Worm (Caenorhabditis elegans) whole organism, late embryonic: Measurements from ENCODE around the gene K11H12.11.

Experiments
- C08G9.2 ChIP-seq: sonication (generic microtip); optimal IDR thresholded peaks from 2 replicates; lab custom pipeline; 2016; ENCODE audit warnings: mild to moderate bottlenecking, missing genetic modification characterization, moderate library complexity, missing compliant biosample characterization
- C38D4.7 ChIP-seq: fragments of 200-800 bp; sonication (Bioruptor generic); optimal IDR thresholded peaks from 2 replicates; lab custom pipeline; 2018; ENCODE audit warnings: mild to moderate bottlenecking, missing genetic modification characterization, moderate library complexity, missing compliant biosample characterization
- F13H6.1 ChIP-seq: sonication (generic microtip); optimal IDR thresholded peaks from 2 replicates; lab custom pipeline; 2016; ENCODE audit warnings: missing genetic modification characterization, missing compliant biosample characterization
- K02D7.2 ChIP-seq: sonication (generic microtip); optimal IDR thresholded peaks from 2 replicates; lab custom pipeline; 2017; ENCODE audit warnings: mild to moderate bottlenecking, missing genetic modification characterization, missing compliant biosample characterization
- K09A11.1 ChIP-seq: sonication (generic microtip); optimal IDR thresholded peaks from 2 replicates; lab custom pipeline; 2017; ENCODE audit warnings: antibody characterized with exemption, mild to moderate bottlenecking, missing genetic modification characterization, missing compliant biosample characterization; ENCODE audit not compliant: insufficient read depth
- Y22D7AL.16 ChIP-seq: sonication (generic microtip); optimal IDR thresholded peaks from 2 replicates; lab custom pipeline; 2016; ENCODE audit warnings: missing genetic modification characterization, missing compliant biosample characterization
- ama-1 ChIP-seq: fragments of 150-350 bp; optimal IDR thresholded peaks from 2 replicates; lab custom pipeline; 2014
- ceh-14 ChIP-seq: sonication (generic microtip); optimal IDR thresholded peaks from 2 replicates; lab custom pipeline; 2016; ENCODE audit warnings: missing genotype, missing genetic modification characterization, missing compliant biosample characterization
- ceh-22 ChIP-seq: sonication (generic microtip); optimal IDR thresholded peaks from 2 replicates; lab custom pipeline; 2017; ENCODE audit warnings: missing biosample characterization, missing genetic modification characterization
- ceh-30 ChIP-seq: fragments of 150-350 bp; optimal IDR thresholded peaks from 2 replicates; lab custom pipeline; 2014; ENCODE audit warnings: missing biosample characterization, missing genetic modification characterization
- ceh-45 ChIP-seq: fragments of 200-800 bp; sonication (Bioruptor generic); IDR thresholded peaks from 2 replicates; pipeline ENCODE4 v1.3.6; 2022; ENCODE audit warnings: missing genetic modification reagents, missing genetic modification characterization, missing compliant biosample characterization
- ceh-6 ChIP-seq: fragments of 200-800 bp; sonication (Bioruptor generic); optimal IDR thresholded peaks from 2 replicates; lab custom pipeline; 2018; ENCODE audit warnings: mild to moderate bottlenecking, missing genetic modification characterization, missing compliant biosample characterization
- dve-1 ChIP-seq: sonication (generic microtip); optimal IDR thresholded peaks from 2 replicates; lab custom pipeline; 2017; ENCODE audit warnings: antibody characterized with exemption, mild to moderate bottlenecking, missing genetic modification characterization, missing compliant biosample characterization
- elt-2 ChIP-seq: sonication (generic microtip); optimal IDR thresholded peaks from 2 replicates; lab custom pipeline; 2016; ENCODE audit warnings: missing genetic modification reagents, missing genetic modification characterization, missing compliant biosample characterization
- elt-4 ChIP-seq: sonication (generic microtip); optimal IDR thresholded peaks from 2 replicates; lab custom pipeline; 2016; ENCODE audit warnings: missing genetic modification characterization, missing compliant biosample characterization
- ets-4 ChIP-seq: sonication (generic microtip); optimal IDR thresholded peaks from 2 replicates; lab custom pipeline; 2016; ENCODE audit warnings: missing genetic modification characterization, missing compliant biosample characterization
- fax-1 ChIP-seq: sonication (generic microtip); optimal IDR thresholded peaks from 2 replicates; lab custom pipeline; 2016; ENCODE audit warnings: missing genotype, missing genetic modification characterization, missing compliant biosample characterization
- fkh-10 ChIP-seq: fragments of 150-350 bp; optimal IDR thresholded peaks from 2 replicates; lab custom pipeline; 2014; ENCODE audit warnings: missing biosample characterization, missing genetic modification reagents, missing genetic modification characterization
- fkh-6 ChIP-seq: sonication (generic microtip); optimal IDR thresholded peaks from 2 replicates; lab custom pipeline; 2016; ENCODE audit warnings: missing genetic modification characterization, missing compliant biosample characterization
- gmeb-2 ChIP-seq: sonication (generic microtip); optimal IDR thresholded peaks from 2 replicates; lab custom pipeline; 2016; ENCODE audit warnings: missing genetic modification characterization, inconsistent platforms, missing compliant biosample characterization
- hlh-13 ChIP-seq: fragments of 200-800 bp; sonication (Bioruptor generic); optimal IDR thresholded peaks from 2 replicates; lab custom pipeline; 2018; ENCODE audit warnings: mild to moderate bottlenecking, missing genetic modification characterization, missing compliant biosample characterization
- hlh-15 ChIP-seq: sonication (generic microtip); optimal IDR thresholded peaks from 2 replicates; lab custom pipeline; 2016; ENCODE audit warnings: missing genetic modification characterization, missing compliant biosample characterization
- hlh-30 ChIP-seq: sonication (generic microtip); optimal IDR thresholded peaks from 2 replicates; lab custom pipeline; 2017; ENCODE audit warnings: antibody characterized with exemption, missing genetic modification characterization, missing compliant biosample characterization; ENCODE audit not compliant: insufficient read depth
- hlh-6 ChIP-seq: sonication (generic microtip); optimal IDR thresholded peaks from 2 replicates; lab custom pipeline; 2016; ENCODE audit warnings: missing genotype, missing genetic modification characterization, missing compliant biosample characterization
- hlh-8 ChIP-seq: sonication (generic microtip); optimal IDR thresholded peaks from 2 replicates; lab custom pipeline; 2016; ENCODE audit warnings: missing genotype, missing genetic modification characterization, missing compliant biosample characterization
- lim-6 ChIP-seq: sonication (generic microtip); optimal IDR thresholded peaks from 2 replicates; lab custom pipeline; 2016; ENCODE audit warnings: missing genetic modification characterization, missing compliant biosample characterization
- madf-2 ChIP-seq: sonication (generic microtip); optimal IDR thresholded peaks from 2 replicates; lab custom pipeline; 2017; ENCODE audit warnings: missing genetic modification characterization, missing compliant biosample characterization
- mec-3 ChIP-seq: sonication (generic microtip); optimal IDR thresholded peaks from 2 replicates; lab custom pipeline; 2016; ENCODE audit warnings: borderline replicate concordance, missing genetic modification characterization, missing compliant biosample characterization
- nfya-1 ChIP-seq: sonication (generic microtip); optimal IDR thresholded peaks from 2 replicates; lab custom pipeline; 2017; ENCODE audit warnings: missing genetic modification characterization, mild to moderate bottlenecking, missing compliant biosample characterization, antibody characterized with exemption, moderate library complexity
- nhr-232 ChIP-seq: sonication (generic microtip); optimal IDR thresholded peaks from 2 replicates; lab custom pipeline; 2016; ENCODE audit warnings: missing genetic modification characterization, missing compliant biosample characterization
- npax-4 ChIP-seq: sonication (generic microtip); optimal IDR thresholded peaks from 2 replicates; lab custom pipeline; 2016; ENCODE audit warnings: missing genetic modification characterization, missing compliant biosample characterization
- odd-2 ChIP-seq: sonication (generic microtip); optimal IDR thresholded peaks from 2 replicates; lab custom pipeline; 2017; ENCODE audit warnings: antibody characterized with exemption, mild to moderate bottlenecking, missing genetic modification characterization, missing compliant biosample characterization
- pag-3 ChIP-seq: sonication (generic microtip); optimal IDR thresholded peaks from 2 replicates; lab custom pipeline; 2016; ENCODE audit warnings: missing compliant biosample characterization, missing genetic modification characterization, borderline replicate concordance
- pat-9 ChIP-seq: fragments of 200-800 bp; sonication (Bioruptor generic); optimal IDR thresholded peaks from 2 replicates; lab custom pipeline; 2018; ENCODE audit warnings: mild to moderate bottlenecking, missing genetic modification characterization, moderate library complexity, missing compliant biosample characterization
- pax-1 ChIP-seq: fragments of 150-350 bp; optimal IDR thresholded peaks from 2 replicates; lab custom pipeline; 2014; ENCODE audit warnings: missing biosample characterization, missing genetic modification characterization
- pha-2 ChIP-seq: sonication (generic microtip); optimal IDR thresholded peaks from 2 replicates; lab custom pipeline; 2017; ENCODE audit warnings: mild to moderate bottlenecking, missing genetic modification characterization, missing compliant biosample characterization
- pha-4 ChIP-seq: fragments of 150-350 bp; optimal IDR thresholded peaks from 2 replicates; lab custom pipeline; 2018; ENCODE audit warnings: missing biosample characterization, missing genetic modification reagents, missing genetic modification characterization
- pqm-1 ChIP-seq: sonication (generic microtip); optimal IDR thresholded peaks from 2 replicates; lab custom pipeline; 2016; ENCODE audit warnings: missing genetic modification characterization, missing compliant biosample characterization
- pros-1 ChIP-seq: fragments of 150-350 bp; optimal IDR thresholded peaks from 2 replicates; lab custom pipeline; 2014; ENCODE audit warnings: missing biosample characterization, missing genetic modification reagents, missing genetic modification characterization
- sdc-2 ChIP-seq: sonication (generic microtip); optimal IDR thresholded peaks from 2 replicates; lab custom pipeline; 2016; ENCODE audit warnings: missing genotype, missing genetic modification characterization, missing compliant biosample characterization
- sox-2 ChIP-seq: fragments of 200-800 bp; sonication (Bioruptor generic); IDR thresholded peaks from 2 replicates; pipeline ENCODE4 v1.3.6; 2022; ENCODE audit warnings: missing genetic modification reagents, missing genetic modification characterization, missing compliant biosample characterization
- sox-4 ChIP-seq: sonication (generic microtip); optimal IDR thresholded peaks from 2 replicates; lab custom pipeline; 2017; ENCODE audit warnings: mild to moderate bottlenecking, missing genetic modification characterization, inconsistent platforms, missing compliant biosample characterization
- syd-9 ChIP-seq: sonication (generic microtip); optimal IDR thresholded peaks from 2 replicates; lab custom pipeline; 2016; ENCODE audit warnings: mild to moderate bottlenecking, missing genetic modification characterization, moderate library complexity, missing compliant biosample characterization
- tbx-7 ChIP-seq: sonication (generic microtip); optimal IDR thresholded peaks from 2 replicates; lab custom pipeline; 2016; ENCODE audit warnings: missing genotype, missing genetic modification characterization, missing compliant biosample characterization
- unc-3 ChIP-seq, 2 experiments: fragments of 200-800 bp in 1 of 2; sonication (Bioruptor generic) in 1 of 2; sonication (generic microtip) in 1 of 2; conservative IDR thresholded peaks in 1 of 2; optimal IDR thresholded peaks in 1 of 2; 2 replicates each; pipeline versions ENCODE4 v1.3.6 to Lab custom; 2016 to 2022; ENCODE audit warnings: missing compliant biosample characterization in 2 of 2, missing genetic modification characterization in 2 of 2, missing genetic modification reagents in 1 of 2
- unc-42 ChIP-seq: sonication (generic microtip); optimal IDR thresholded peaks from 2 replicates; lab custom pipeline; 2016; ENCODE audit warnings: missing genotype, missing genetic modification characterization, missing compliant biosample characterization
- unc-55 ChIP-seq: sonication (generic microtip); optimal IDR thresholded peaks from 2 replicates; lab custom pipeline; 2017; ENCODE audit warnings: missing biosample characterization, missing genetic modification reagents, missing genetic modification characterization
- ztf-16 ChIP-seq: sonication (generic microtip); optimal IDR thresholded peaks from 2 replicates; lab custom pipeline; 2017; ENCODE audit warnings: missing genetic modification characterization, missing compliant biosample characterization

The K11H12.11 gene

DNA sequence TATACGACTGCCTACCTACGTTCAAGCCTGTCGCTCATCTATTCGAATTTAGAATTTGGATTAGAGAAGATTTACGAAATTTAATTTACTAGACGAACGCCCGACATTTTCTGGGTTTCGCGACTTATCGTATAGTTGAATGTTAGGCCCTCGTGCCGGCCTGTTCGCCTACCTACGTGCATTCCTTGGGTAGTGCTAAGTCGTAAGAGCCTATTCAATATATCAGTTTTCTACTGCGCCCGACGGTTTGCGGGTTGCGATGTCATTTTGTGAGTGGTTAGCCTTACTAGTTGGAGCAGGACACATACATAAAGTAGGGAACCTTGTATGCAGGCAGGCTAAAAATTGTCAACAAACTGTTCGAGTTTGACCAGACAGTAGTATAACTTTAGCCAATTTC lies 47.4 kb downstream of the K11H12.11 start:
- TF ChIP-seq pat-9 (tag; lab: Kevin White, UChicago) (no peak), Y22D7AL.16 (tag; lab: Kevin White, UChicago) (no peak), madf-2 (tag; lab: Kevin White, UChicago) (no peak), ceh-6 (GFP tag; lab: Kevin White, UChicago) (no peak), fkh-6 (tag; lab: Kevin White, UChicago) (no peak), unc-42 (tag; lab: Kevin White, UChicago) (no peak), lim-6 (tag; lab: Kevin White, UChicago) (no peak), pax-1 (tag; lab: Kevin White, UChicago) (no peak), unc-3 (GFP tag; conservative IDR thresholded peaks at IDR 0.05; lab: Robert Waterston, UW) (no peak), unc-3 (tag; optimal IDR thresholded peaks at IDR 0.05; lab: Kevin White, UChicago) (no peak), pha-4 (no peak), dve-1 (tag; lab: Kevin White, UChicago) (no peak), ceh-14 (tag; lab: Kevin White, UChicago) (no peak), pag-3 (tag; lab: Kevin White, UChicago) (no peak), sdc-2 (tag; lab: Kevin White, UChicago) (no peak)

DNA sequence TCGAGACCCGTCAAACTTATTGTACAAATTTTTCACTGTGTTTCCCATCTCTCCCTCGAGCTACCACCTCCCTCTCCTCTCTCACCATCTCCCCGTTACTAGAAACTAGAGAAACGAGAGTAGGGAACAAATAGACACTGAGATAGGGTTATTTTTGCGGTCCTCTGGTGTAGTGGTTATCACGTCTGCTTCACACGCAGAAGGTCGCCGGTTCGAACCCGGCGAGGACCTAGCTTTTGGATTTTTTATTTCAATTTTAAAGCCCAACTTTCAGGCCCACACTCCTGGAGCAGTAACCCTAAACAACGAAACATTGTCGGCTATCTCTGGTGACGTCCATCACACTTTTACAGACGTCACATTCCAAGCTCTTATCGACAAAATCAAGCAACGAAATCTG lies 50.0 kb downstream of the K11H12.11 start:
- TF ChIP-seq sox-4 (peak; percentile 78), hlh-6 (tag; lab: Kevin White, UChicago) (peak; percentile 69), ama-1 (lab: Kevin White, UChicago) (no peak), C08G9.2 (tag; lab: Kevin White, UChicago) (peak; percentile 64), K09A11.1 (tag; lab: Kevin White, UChicago) (peak; percentile 35), hlh-15 (tag; lab: Kevin White, UChicago) (peak; percentile 9), ztf-16 (tag; lab: Kevin White, UChicago) (peak; percentile 64), hlh-8 (tag; lab: Kevin White, UChicago) (peak; percentile 4), sdc-2 (tag; lab: Kevin White, UChicago) (no peak), Y22D7AL.16 (tag; lab: Kevin White, UChicago) (peak; percentile 34), syd-9 (tag; lab: Kevin White, UChicago) (peak; percentile 60), fax-1 (tag; lab: Kevin White, UChicago) (peak; percentile 76), pag-3 (tag; lab: Kevin White, UChicago) (no peak), pat-9 (tag; lab: Kevin White, UChicago) (peak; percentile 64), fkh-10 (no peak), fkh-6 (tag; lab: Kevin White, UChicago) (peak; percentile 32), pros-1 (no peak), nfya-1 (peak; percentile 37), K02D7.2 (tag; lab: Kevin White, UChicago) (peak; percentile 57), mec-3 (tag; lab: Kevin White, UChicago) (peak; percentile 24), F13H6.1 (tag; lab: Kevin White, UChicago) (peak; percentile 38), ceh-22 (tag; lab: Kevin White, UChicago) (peak; percentile 13), sox-2 (GFP tag; lab: Robert Waterston, UW) (peak; percentile 50), odd-2 (tag; lab: Kevin White, UChicago) (peak; percentile 65), nhr-232 (tag; lab: Kevin White, UChicago) (peak; percentile 51), ceh-14 (tag; lab: Kevin White, UChicago) (peak; percentile 50), elt-4 (no peak), elt-2 (tag; lab: Kevin White, UChicago) (peak; percentile 88), tbx-7 (peak; percentile 10), npax-4 (peak; percentile 45), dve-1 (tag; lab: Kevin White, UChicago) (peak; percentile 61), hlh-13 (peak; percentile 49), pha-2 (tag; lab: Kevin White, UChicago) (peak; percentile 73), hlh-30 (tag; lab: Kevin White, UChicago) (peak; percentile 13), ceh-45 (GFP tag; lab: Robert Waterston, UW) (no peak), unc-3 (GFP tag; conservative IDR thresholded peaks at IDR 0.05; lab: Robert Waterston, UW) (peak; percentile 69; the same call in 1 of the 2 replicates), unc-3 (tag; optimal IDR thresholded peaks at IDR 0.05; lab: Kevin White, UChicago) (peak; percentile 54), pax-1 (tag; lab: Kevin White, UChicago) (no peak), C38D4.7 (GFP tag; lab: Kevin White, UChicago) (peak; percentile 70), unc-55 (no peak), gmeb-2 (tag; lab: Kevin White, UChicago) (peak; percentile 75), ceh-30 (no peak), ets-4 (no peak), madf-2 (tag; lab: Kevin White, UChicago) (peak; percentile 67), pqm-1 (tag; lab: Kevin White, UChicago) (no peak)
